Worm (Caenorhabditis elegans): ENCODE measurements around the gene Y57E12B.10.

ce11 chrV:6935878-6936277 lies at the start of gene Y57E12B.10:
- TF ChIP-seq zag-1 (tag; optimal IDR thresholded peaks at IDR 0.05) (no peak), unc-62 (GFP tag; optimal IDR thresholded peaks at IDR 0.05) (no peak), sem-4 (tag; optimal IDR thresholded peaks at IDR 0.05) (no peak), ZK546.5 (tag; optimal IDR thresholded peaks at IDR 0.05) (no peak), peb-1 (tag; optimal IDR thresholded peaks at IDR 0.05) (no peak), ztf-11 (tag; optimal IDR thresholded peaks at IDR 0.05) (no peak), nhr-129 (tag; optimal IDR thresholded peaks at IDR 0.05) (no peak), lin-11 (tag; optimal IDR thresholded peaks at IDR 0.05) (no peak), dmd-4 (tag; optimal IDR thresholded peaks at IDR 0.05) (no peak), nhr-6 (tag; optimal IDR thresholded peaks at IDR 0.05) (no peak), snpc-4 (tag; optimal IDR thresholded peaks at IDR 0.05) (no peak), lin-39 (tag; optimal IDR thresholded peaks at IDR 0.05) (no peak), elt-1 (tag; optimal IDR thresholded peaks at IDR 0.05) (no peak)

Measured in whole organism, L2 larva.